Fruit fly (Drosophila melanogaster) S2 (cell line): Measurements from ENCODE around the gene CG5860.

Experiments used
- CG8478 ChIP-seq: fragments of >200 bp; optimal IDR thresholded peaks from 2 replicates; lab custom pipeline; 2018
- CTCF ChIP-seq, 2 experiments: fragments of >200 bp; optimal IDR thresholded peaks; 2 replicates each; lab custom pipeline; 2018

DNA sequence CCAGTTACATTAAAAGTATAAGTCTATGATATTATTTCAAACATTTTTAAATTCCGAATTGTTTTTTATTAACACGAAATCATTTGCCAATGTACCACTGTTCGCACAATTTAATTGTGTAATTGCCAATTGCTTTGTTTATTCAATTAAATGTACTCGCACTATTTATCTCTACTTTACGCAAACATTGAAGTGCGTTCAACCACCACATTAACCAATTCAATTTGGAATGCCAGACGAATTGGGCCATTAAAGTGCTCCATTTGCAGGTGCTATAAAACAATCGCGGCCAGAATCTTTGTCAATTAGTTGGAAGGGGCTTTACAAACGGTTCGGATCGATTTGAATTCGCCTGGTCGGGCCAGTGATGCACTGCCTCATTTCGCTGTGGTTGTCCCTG is 1.4 kb downstream of the CG5860 start, which contains the start of gene CG5863:
- TF ChIP-seq CG8478 (lab: Kevin White, UChicago) (no peak), CTCF (optimal IDR thresholded peaks at IDR 0.05; lab: Kevin White, UChicago) (no peak)
